Worm (Caenorhabditis elegans): Measurements from ENCODE around the gene F01G10.6.

DNA sequence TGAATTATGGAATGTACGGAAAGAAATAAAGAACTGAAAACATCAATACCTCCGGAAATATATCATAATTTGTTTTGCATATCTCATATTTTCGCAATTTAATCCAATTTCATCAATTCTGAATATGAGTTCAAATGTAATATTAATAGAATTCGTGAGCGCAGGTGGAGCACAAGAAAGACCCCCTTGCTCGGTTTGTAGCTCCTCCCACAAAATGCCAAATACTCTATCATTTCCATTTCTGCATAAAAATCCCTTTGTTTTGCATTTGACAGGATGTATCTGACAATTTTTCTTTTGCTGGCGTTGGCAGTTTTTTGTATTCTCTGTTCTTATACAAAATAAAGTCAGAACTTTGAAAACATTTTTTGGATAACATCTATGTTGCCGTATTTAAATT lies 47.6 kb upstream of the F01G10.6 start:
- TF ChIP-seq ztf-16 (tag; optimal IDR thresholded peaks at IDR 0.05) (no peak), ahr-1 (tag; optimal IDR thresholded peaks at IDR 0.05) (no peak), F13H6.1 (tag; optimal IDR thresholded peaks at IDR 0.05) (no peak)

Measured in whole organism, late embryonic.